Worm (Caenorhabditis elegans) whole organism, young adult: Measurements from ENCODE around the gene mdf-2.

Source experiments
- B0019.2 ChIP-seq: fragments of 200-800 bp; sonication (Bioruptor generic); conservative IDR thresholded peaks from 2 replicates; pipeline ENCODE4 v1.3.6; 2022; ENCODE audit warnings: missing genetic modification reagents, missing genetic modification characterization, missing compliant biosample characterization
- B0035.1 ChIP-seq: sonication (generic microtip); optimal IDR thresholded peaks from 2 replicates; lab custom pipeline; 2016; ENCODE audit warnings: missing genetic modification characterization, mild to moderate bottlenecking, missing compliant biosample characterization, missing genotype, missing genetic modification reagents
- C06A6.2 ChIP-seq: fragments of 200-800 bp; sonication (Bioruptor generic); conservative IDR thresholded peaks from 2 replicates; pipeline ENCODE4 v1.3.6; 2022; ENCODE audit warnings: missing genetic modification characterization, missing compliant biosample characterization
- F23B12.7 ChIP-seq: sonication (generic microtip); optimal IDR thresholded peaks from 2 replicates; lab custom pipeline; 2017; ENCODE audit warnings: missing genetic modification characterization, mild to moderate bottlenecking, missing compliant biosample characterization, antibody characterized with exemption, moderate library complexity; ENCODE audit not compliant: insufficient read depth
- F49E8.2 ChIP-seq: sonication (generic microtip); optimal IDR thresholded peaks from 3 replicates; lab custom pipeline; 2017; ENCODE audit warnings: missing genetic modification characterization, mild to moderate bottlenecking, missing compliant biosample characterization, antibody characterized with exemption, moderate library complexity; ENCODE audit not compliant: insufficient read depth
- F52B5.7 ChIP-seq: sonication (generic microtip); optimal IDR thresholded peaks from 2 replicates; lab custom pipeline; 2016; ENCODE audit warnings: mild to moderate bottlenecking, missing genetic modification characterization, missing compliant biosample characterization
- F55B11.4 ChIP-seq: sonication (generic microtip); optimal IDR thresholded peaks from 2 replicates; lab custom pipeline; 2016; ENCODE audit warnings: missing compliant biosample characterization, missing genetic modification characterization, borderline replicate concordance; ENCODE audit not compliant: insufficient read depth
- K11D2.4 ChIP-seq: fragments of 200-800 bp; sonication (Bioruptor generic); IDR thresholded peaks from 2 replicates; pipeline ENCODE4 v1.3.6; 2022; ENCODE audit warnings: missing genetic modification reagents, missing genetic modification characterization, missing compliant biosample characterization
- K12H6.12 ChIP-seq: fragments of 200-800 bp; sonication (Bioruptor generic); optimal IDR thresholded peaks from 2 replicates; lab custom pipeline; 2018; ENCODE audit warnings: mild to moderate bottlenecking, missing genetic modification characterization, missing compliant biosample characterization
- T26A5.8 ChIP-seq: sonication (generic microtip); optimal IDR thresholded peaks from 2 replicates; lab custom pipeline; 2016; ENCODE audit warnings: missing genetic modification characterization, missing compliant biosample characterization
- Y79H2A.3 ChIP-seq: fragments of 200-800 bp; sonication (Bioruptor generic); conservative IDR thresholded peaks from 2 replicates; pipeline ENCODE4 v1.3.6; 2022; ENCODE audit warnings: missing genetic modification reagents, missing genetic modification characterization, missing compliant biosample characterization
- akir-1 ChIP-seq: fragments of 200-800 bp; sonication (Bioruptor generic); optimal IDR thresholded peaks from 2 replicates; lab custom pipeline; 2018; ENCODE audit warnings: mild to moderate bottlenecking, missing genetic modification characterization, moderate library complexity, missing compliant biosample characterization
- ama-1 ChIP-seq, 3 experiments: fragments of 150-350 bp in 1 of 3; sonication (generic microtip) in 2 of 3; optimal IDR thresholded peaks; 2 replicates each; lab custom pipeline; 2014 to 2018; ENCODE audit warnings: missing biosample characterization in 2 of 3, missing genetic modification characterization in 2 of 3, missing genetic modification reagents in 2 of 3
- aptf-3 ChIP-seq: fragments of 200-800 bp; sonication (Bioruptor generic); IDR thresholded peaks from 2 replicates; pipeline ENCODE4 v1.3.6; 2022; ENCODE audit warnings: missing genetic modification characterization, missing compliant biosample characterization
- atf-7 ChIP-seq: sonication (generic microtip); optimal IDR thresholded peaks from 2 replicates; lab custom pipeline; 2017; ENCODE audit warnings: mild to moderate bottlenecking, missing genetic modification characterization, missing compliant biosample characterization
- attf-5 ChIP-seq: fragments of 200-800 bp; sonication (Bioruptor generic); optimal IDR thresholded peaks from 2 replicates; lab custom pipeline; 2018; ENCODE audit warnings: mild to moderate bottlenecking, missing genetic modification characterization, missing compliant biosample characterization
- ceh-27 ChIP-seq: fragments of 200-800 bp; sonication (Bioruptor generic); optimal IDR thresholded peaks from 2 replicates; lab custom pipeline; 2018; ENCODE audit warnings: mild to moderate bottlenecking, missing genetic modification characterization, moderate library complexity, missing compliant biosample characterization
- ceh-40 ChIP-seq: fragments of 200-800 bp; sonication (Bioruptor generic); IDR thresholded peaks from 2 replicates; pipeline ENCODE4 v1.3.6; 2022; ENCODE audit warnings: missing genetic modification characterization, missing compliant biosample characterization
- ceh-58 ChIP-seq: fragments of 200-800 bp; sonication (Bioruptor generic); IDR thresholded peaks from 2 replicates; pipeline ENCODE4 v1.3.6; 2022; ENCODE audit warnings: missing genetic modification characterization, missing compliant biosample characterization
- chd-7 ChIP-seq: sonication (generic microtip); optimal IDR thresholded peaks from 2 replicates; lab custom pipeline; 2016; ENCODE audit warnings: mild to moderate bottlenecking, missing genetic modification characterization, moderate library complexity, missing compliant biosample characterization
- dox-1 ChIP-seq: fragments of 200-800 bp; sonication (Bioruptor generic); IDR thresholded peaks from 2 replicates; pipeline ENCODE4 v1.3.6; 2022; ENCODE audit warnings: missing genetic modification reagents, missing genetic modification characterization, missing compliant biosample characterization
- gei-17 ChIP-seq: fragments of 200-800 bp; sonication (Bioruptor generic); optimal IDR thresholded peaks from 2 replicates; lab custom pipeline; 2018; ENCODE audit warnings: mild to moderate bottlenecking, missing genetic modification characterization, missing compliant biosample characterization
- hlh-26 ChIP-seq: fragments of 200-800 bp; sonication (Bioruptor generic); conservative IDR thresholded peaks from 2 replicates; pipeline ENCODE4 v1.3.6; 2022; ENCODE audit warnings: missing genetic modification reagents, missing genetic modification characterization, missing compliant biosample characterization
- lag-1 ChIP-seq: fragments of 200-800 bp; sonication (Bioruptor generic); IDR thresholded peaks from 2 replicates; pipeline ENCODE4 v1.3.6; 2022; ENCODE audit warnings: missing genetic modification reagents, missing genetic modification characterization, missing compliant biosample characterization
- let-526 ChIP-seq: fragments of 200-800 bp; sonication (Bioruptor generic); IDR thresholded peaks from 2 replicates; pipeline ENCODE4 v1.3.6; 2022; ENCODE audit warnings: missing genetic modification reagents, missing genetic modification characterization, missing compliant biosample characterization
- lin-26 ChIP-seq: fragments of 200-800 bp; sonication (Bioruptor generic); IDR thresholded peaks from 2 replicates; pipeline ENCODE4 v1.3.6; 2022; ENCODE audit warnings: missing genetic modification reagents, missing genetic modification characterization, missing compliant biosample characterization
- lin-35 ChIP-seq, 3 experiments: fragments of 150-350 bp in 2 of 3; sonication (generic microtip) in 1 of 3; optimal IDR thresholded peaks; 2 replicates each; lab custom pipeline; 2014 to 2018; ENCODE audit warnings: missing biosample characterization in 3 of 3, missing genetic modification characterization in 3 of 3, missing genetic modification reagents in 3 of 3
- lin-54 ChIP-seq: fragments of 200-800 bp; sonication (Bioruptor generic); optimal IDR thresholded peaks from 2 replicates; lab custom pipeline; 2018; ENCODE audit warnings: mild to moderate bottlenecking, missing genetic modification characterization, missing compliant biosample characterization
- lir-1 ChIP-seq: fragments of 200-800 bp; sonication (Bioruptor generic); conservative IDR thresholded peaks from 2 replicates; pipeline ENCODE4 v1.3.6; 2022; ENCODE audit warnings: missing genetic modification reagents, missing genetic modification characterization, missing compliant biosample characterization
- lsy-27 ChIP-seq: sonication (generic microtip); optimal IDR thresholded peaks from 2 replicates; lab custom pipeline; 2017; ENCODE audit warnings: missing genetic modification characterization, mild to moderate bottlenecking, missing compliant biosample characterization, antibody characterized with exemption, missing genotype, borderline replicate concordance; ENCODE audit not compliant: insufficient read depth
- madf-10 ChIP-seq: sonication (generic microtip); optimal IDR thresholded peaks from 2 replicates; lab custom pipeline; 2016; ENCODE audit warnings: mild to moderate bottlenecking, missing genetic modification characterization, missing compliant biosample characterization
- madf-8 ChIP-seq: fragments of 200-800 bp; sonication (Bioruptor generic); conservative IDR thresholded peaks from 2 replicates; pipeline ENCODE4 v1.3.6; 2022; ENCODE audit warnings: missing genetic modification reagents, missing genetic modification characterization, missing compliant biosample characterization
- mcd-1 ChIP-seq: fragments of 200-800 bp; sonication (Bioruptor generic); IDR thresholded peaks from 2 replicates; pipeline ENCODE4 v1.3.6; 2022; ENCODE audit warnings: missing genetic modification reagents, missing genetic modification characterization, missing compliant biosample characterization
- pbrm-1 ChIP-seq: fragments of 200-800 bp; sonication (Bioruptor generic); IDR thresholded peaks from 2 replicates; pipeline ENCODE4 v1.3.6; 2022; ENCODE audit warnings: missing genetic modification reagents, missing genetic modification characterization, missing compliant biosample characterization
- pha-4 ChIP-seq: fragments of 150-350 bp; sonication (generic microtip); optimal IDR thresholded peaks from 2 replicates; lab custom pipeline; 2014; ENCODE audit warnings: missing biosample characterization, missing genetic modification reagents, missing genetic modification characterization
- rec-8 ChIP-seq, 2 experiments: sonication (generic microtip); optimal IDR thresholded peaks; 2 replicates each; lab custom pipeline; 2016; ENCODE audit warnings: mild to moderate bottlenecking in 2 of 2, missing genetic modification characterization in 2 of 2, missing genetic modification reagents in 2 of 2, missing genotype in 2 of 2, missing biosample characterization in 1 of 2, missing compliant biosample characterization in 1 of 2, moderate library complexity in 1 of 2
- rpc-1 ChIP-seq, 2 experiments: fragments of 150-350 bp in 1 of 2; sonication (generic microtip) in 1 of 2; optimal IDR thresholded peaks; 2 replicates each; lab custom pipeline; 2014 to 2018; ENCODE audit warnings: missing biosample characterization in 1 of 2, missing genetic modification characterization in 1 of 2, missing genetic modification reagents in 1 of 2, missing genotype in 1 of 2
- snpc-1.1 ChIP-seq: sonication (generic microtip); optimal IDR thresholded peaks from 2 replicates; lab custom pipeline; 2017; ENCODE audit warnings: missing genetic modification characterization, mild to moderate bottlenecking, missing compliant biosample characterization, antibody characterized with exemption, moderate library complexity, missing genotype, missing genetic modification reagents; ENCODE audit not compliant: insufficient read depth
- snpc-1.3 ChIP-seq: sonication (generic microtip); optimal IDR thresholded peaks from 2 replicates; lab custom pipeline; 2017; ENCODE audit warnings: missing genetic modification characterization, mild to moderate bottlenecking, missing compliant biosample characterization, antibody characterized with exemption, moderate library complexity, missing genotype, missing genetic modification reagents; ENCODE audit not compliant: insufficient read depth
- snpc-4 ChIP-seq, 5 experiments: fragments of 150-350 bp in 1 of 5; sonication (generic microtip) in 4 of 5; optimal IDR thresholded peaks; 2 replicates each; lab custom pipeline; 2014 to 2018; ENCODE audit warnings: missing genetic modification characterization in 5 of 5, missing biosample characterization in 3 of 5, antibody characterized with exemption in 2 of 5, mild to moderate bottlenecking in 2 of 5, missing compliant biosample characterization in 2 of 5, missing genotype in 2 of 5, moderate library complexity in 2 of 5, missing genetic modification reagents in 1 of 5
- sptf-2 ChIP-seq: fragments of 200-800 bp; sonication (Bioruptor generic); optimal IDR thresholded peaks from 2 replicates; lab custom pipeline; 2018; ENCODE audit warnings: mild to moderate bottlenecking, missing genetic modification characterization, missing compliant biosample characterization
- tbp1 ChIP-seq: fragments of 200-800 bp; sonication (Bioruptor generic); optimal IDR thresholded peaks from 2 replicates; lab custom pipeline; 2018; ENCODE audit warnings: mild to moderate bottlenecking, missing genetic modification characterization, missing compliant biosample characterization
- tlf-1 ChIP-seq: fragments of 200-800 bp; sonication (Bioruptor generic); optimal IDR thresholded peaks from 2 replicates; lab custom pipeline; 2018; ENCODE audit warnings: mild to moderate bottlenecking, missing genetic modification characterization, missing compliant biosample characterization
- unc-62 ChIP-seq: fragments of 150-350 bp; optimal IDR thresholded peaks from 2 replicates; lab custom pipeline; 2014; ENCODE audit warnings: missing biosample characterization, missing genetic modification reagents, missing genetic modification characterization
- ztf-22 ChIP-seq: fragments of 200-800 bp; sonication (Bioruptor generic); optimal IDR thresholded peaks from 2 replicates; lab custom pipeline; 2018; ENCODE audit warnings: mild to moderate bottlenecking, missing genetic modification characterization, moderate library complexity, missing compliant biosample characterization
- ztf-28 ChIP-seq: fragments of 200-800 bp; sonication (Bioruptor generic); IDR thresholded peaks from 2 replicates; pipeline ENCODE4 v1.3.6; 2022; ENCODE audit warnings: missing genetic modification reagents, missing genetic modification characterization, missing compliant biosample characterization

mdf-2 gene

DNA sequence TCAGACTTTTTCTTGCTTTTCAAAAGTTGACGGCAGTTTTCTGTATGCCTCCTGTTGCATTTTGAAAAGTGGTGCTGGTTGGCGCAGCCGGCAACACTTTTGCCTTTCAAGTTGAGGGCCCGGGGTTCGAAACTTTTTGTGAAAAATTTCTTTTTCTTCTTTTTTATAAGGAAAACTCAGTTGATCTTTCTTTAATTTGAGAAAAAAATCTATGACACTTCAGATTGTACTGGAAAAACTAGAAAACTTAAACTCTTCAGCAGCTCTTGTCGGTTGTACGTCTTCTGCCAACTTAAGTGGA lies 23.9 kb upstream of the mdf-2 start (continued):
- TF ChIP-seq lag-1 (GFP tag; lab: Robert Waterston, UW) (no peak), C06A6.2 (GFP tag; lab: Robert Waterston, UW) (no peak), hlh-26 (GFP tag; lab: Robert Waterston, UW) (no peak), rec-8 (tag; optimal IDR thresholded peaks at IDR 0.05; lab: Kevin White, UChicago) (peak; percentile 30 to 79), pha-4 (tag; lab: Kevin White, UChicago) (no peak), rpc-1 (optimal IDR thresholded peaks at IDR 0.05; lab: Kevin White, UChicago) (peak; percentile 73), rpc-1 (tag; optimal IDR thresholded peaks at IDR 0.05; lab: Kevin White, UChicago) (peak; percentile 85), sptf-2 (no peak), snpc-1.1 (tag; lab: Kevin White, UChicago) (no peak), snpc-1.3 (no peak), madf-10 (tag; lab: Kevin White, UChicago) (no peak), ztf-28 (GFP tag; lab: Robert Waterston, UW) (no peak), lsy-27 (tag; lab: Kevin White, UChicago) (no peak), K11D2.4 (GFP tag; lab: Robert Waterston, UW) (no peak), tbp1 (GFP tag; lab: Kevin White, UChicago) (peak; percentile 98), atf-7 (peak; percentile 6), lin-54 (GFP tag; lab: Kevin White, UChicago) (peak; percentile 50), F49E8.2 (tag; lab: Kevin White, UChicago) (no peak), ceh-40 (no peak), T26A5.8 (peak; percentile 60), chd-7 (tag; lab: Kevin White, UChicago) (no peak), B0035.1 (no peak), mcd-1 (GFP tag; lab: Robert Waterston, UW) (no peak), unc-62 (GFP tag; lab: Kevin White, UChicago) (no peak), ceh-58 (GFP tag; lab: Robert Waterston, UW) (no peak), ama-1 (optimal IDR thresholded peaks at IDR 0.05; lab: Kevin White, UChicago) (no peak), ama-1 (GFP tag; optimal IDR thresholded peaks at IDR 0.05; lab: Kevin White, UChicago) (peak; percentile 3 to 91), aptf-3 (GFP tag; lab: Robert Waterston, UW) (no peak), B0019.2 (GFP tag; lab: Robert Waterston, UW) (no peak), lir-1 (GFP tag; lab: Robert Waterston, UW) (no peak), madf-8 (no peak), lin-35 (GFP tag; optimal IDR thresholded peaks at IDR 0.05; lab: Kevin White, UChicago) (no peak), attf-5 (GFP tag; lab: Kevin White, UChicago) (peak; percentile 46), Y79H2A.3 (0 out of 2 replicates have a peak, but pooled peaks have one; percentile 62), K12H6.12 (tag; lab: Kevin White, UChicago) (no peak), F23B12.7 (tag; lab: Kevin White, UChicago) (no peak), lin-26 (GFP tag; lab: Robert Waterston, UW) (peak; percentile 90), F52B5.7 (tag; lab: Kevin White, UChicago) (peak; percentile 71), dox-1 (GFP tag; lab: Robert Waterston, UW) (peak; percentile 38; the same call in 1 of the 2 replicates), akir-1 (GFP tag; lab: Kevin White, UChicago) (no peak), ztf-22 (no peak), gei-17 (GFP tag; lab: Kevin White, UChicago) (no peak), pbrm-1 (GFP tag; lab: Robert Waterston, UW) (peak; percentile 48; the same call in 1 of the 2 replicates), let-526 (GFP tag; lab: Robert Waterston, UW) (no peak), ceh-27 (GFP tag; lab: Kevin White, UChicago) (no peak), F55B11.4 (tag; lab: Kevin White, UChicago) (no peak), snpc-4 (GFP tag; optimal IDR thresholded peaks at IDR 0.05; lab: Kevin White, UChicago) (peak; percentile 24), snpc-4 (tag; optimal IDR thresholded peaks at IDR 0.05; lab: Kevin White, UChicago) (peak in 1 of 4 experiments; percentile 7), tlf-1 (GFP tag; lab: Kevin White, UChicago) (peak; percentile 16)
